Fruit fly (Drosophila melanogaster): ENCODE data around the gene Pss.

Pss gene

dm6 chr3L:20520687-20521169, 5.2 kb downstream of the Pss start, which contains the start of the genes mTerf3 and CG5104:
mTerf3 (minus strand) TSS chr3L:20520772.
CG5104 (plus strand) TSS chr3L:20521009.
- TF ChIP-seq EcR (GFP tag; optimal IDR thresholded peaks at IDR 0.05): no peak
- TF ChIP-seq psq (optimal IDR thresholded peaks at IDR 0.05): no peak
- TF ChIP-seq usp (GFP tag; optimal IDR thresholded peaks at IDR 0.05): no peak
- no peak for TF ChIP-seq CG8478 (optimal IDR thresholded peaks at IDR 0.05)
- no peak for TF ChIP-seq pan (optimal IDR thresholded peaks at IDR 0.05)
- TF ChIP-seq Dll (optimal IDR thresholded peaks at IDR 0.05): no peak

dm6 chr3L:20518805-20519503, 7.0 kb downstream of the Pss start, which contains the start of gene BNIP3:
BNIP3 (minus strand) TSS chr3L:20519393.
- TF ChIP-seq usp (GFP tag; optimal IDR thresholded peaks at IDR 0.05): no peak
- no peak for TF ChIP-seq pan (optimal IDR thresholded peaks at IDR 0.05)

dm6 chr3L:20517897-20518804, 7.8 kb downstream of the Pss start:
- TF ChIP-seq usp (GFP tag; optimal IDR thresholded peaks at IDR 0.05) (no peak), Dll (optimal IDR thresholded peaks at IDR 0.05) (no peak), CG8478 (optimal IDR thresholded peaks at IDR 0.05) (no peak), psq (optimal IDR thresholded peaks at IDR 0.05) (peak; percentile 55), EcR (GFP tag; optimal IDR thresholded peaks at IDR 0.05) (peak in 1 of 2 experiments; percentile 8), pan (optimal IDR thresholded peaks at IDR 0.05) (no peak)

- TF ChIP-seq CG8478 (optimal IDR thresholded peaks at IDR 0.05): no peak
- TF ChIP-seq EcR (GFP tag; optimal IDR thresholded peaks at IDR 0.05): peak; percentile 60 to 78
- TF ChIP-seq psq (optimal IDR thresholded peaks at IDR 0.05): no peak
- TF ChIP-seq Dll (optimal IDR thresholded peaks at IDR 0.05): no peak
- TF ChIP-seq usp (GFP tag; optimal IDR thresholded peaks at IDR 0.05): no peak
- TF ChIP-seq pan (optimal IDR thresholded peaks at IDR 0.05): no peak
Observed at dm6 chr3L:20517179-20517834, 8.7 kb downstream of the Pss start.

dm6 chr3L:20516519-20517178, 9.3 kb downstream of the Pss start:
- TF ChIP-seq CG8478 (optimal IDR thresholded peaks at IDR 0.05) (no peak), usp (GFP tag; optimal IDR thresholded peaks at IDR 0.05) (no peak), Dll (optimal IDR thresholded peaks at IDR 0.05) (no peak), EcR (GFP tag; optimal IDR thresholded peaks at IDR 0.05) (no peak), psq (optimal IDR thresholded peaks at IDR 0.05) (no peak), pan (optimal IDR thresholded peaks at IDR 0.05) (no peak)

- TF ChIP-seq EcR (GFP tag; optimal IDR thresholded peaks at IDR 0.05) (no peak), Dll (optimal IDR thresholded peaks at IDR 0.05) (no peak), CG8478 (optimal IDR thresholded peaks at IDR 0.05) (no peak), usp (GFP tag; optimal IDR thresholded peaks at IDR 0.05) (no peak), psq (optimal IDR thresholded peaks at IDR 0.05) (no peak), pan (optimal IDR thresholded peaks at IDR 0.05) (no peak)
Observed at dm6 chr3L:20514101-20514500, 11.9 kb downstream of the Pss start.

dm6 chr3L:20511499-20512108, 14.4 kb downstream of the Pss start:
- TF ChIP-seq psq (optimal IDR thresholded peaks at IDR 0.05): no peak
- TF ChIP-seq usp (GFP tag; optimal IDR thresholded peaks at IDR 0.05): no peak
- TF ChIP-seq Dll (optimal IDR thresholded peaks at IDR 0.05): no peak
- TF ChIP-seq CG8478 (optimal IDR thresholded peaks at IDR 0.05): no peak
- no peak for TF ChIP-seq pan (optimal IDR thresholded peaks at IDR 0.05)
- TF ChIP-seq EcR (GFP tag; optimal IDR thresholded peaks at IDR 0.05): no peak

dm6 chr3L:20509121-20509934, 16.6 kb downstream of the Pss start:
- no peak for TF ChIP-seq CG8478 (optimal IDR thresholded peaks at IDR 0.05)
- no peak for TF ChIP-seq psq (optimal IDR thresholded peaks at IDR 0.05)
- no peak for TF ChIP-seq Dll (optimal IDR thresholded peaks at IDR 0.05)
- TF ChIP-seq pan (optimal IDR thresholded peaks at IDR 0.05): no peak
- no peak for TF ChIP-seq usp (GFP tag; optimal IDR thresholded peaks at IDR 0.05)
- no peak for TF ChIP-seq EcR (GFP tag; optimal IDR thresholded peaks at IDR 0.05)

- TF ChIP-seq psq (optimal IDR thresholded peaks at IDR 0.05) (no peak), Dll (optimal IDR thresholded peaks at IDR 0.05) (no peak), CG8478 (optimal IDR thresholded peaks at IDR 0.05) (no peak), EcR (GFP tag; optimal IDR thresholded peaks at IDR 0.05) (no peak), pan (optimal IDR thresholded peaks at IDR 0.05) (no peak), usp (GFP tag; optimal IDR thresholded peaks at IDR 0.05) (no peak)
Observed at dm6 chr3L:20508136-20508635, 17.8 kb downstream of the Pss start.

dm6 chr3L:20507552-20507951, 18.4 kb downstream of the Pss start:
- no peak for TF ChIP-seq Dll (optimal IDR thresholded peaks at IDR 0.05)

All from whole organism.